Fruit fly (Drosophila melanogaster) whole organism, prepupa: ENCODE data around the gene CSN5.
A peak's percentile ranks its signal among the peaks of the same experiment; 100 is the strongest.

ENCODE experiments used
- Blimp-1 ChIP-seq: fragments of 200-800 bp; sonication (Bioruptor generic); optimal IDR thresholded peaks from 3 replicates; lab custom pipeline; 2017; ENCODE audit warnings: missing biosample characterization, missing genetic modification characterization, mild to moderate bottlenecking, moderate library complexity, missing genetic modification reagents
- CG10631 ChIP-seq: fragments of 200-800 bp; sonication (Bioruptor generic); optimal IDR thresholded peaks from 2 replicates; lab custom pipeline; 2016; ENCODE audit warnings: missing biosample characterization, missing genetic modification characterization
- CG11294 ChIP-seq: fragments of 200-800 bp; sonication (Bioruptor generic); IDR thresholded peaks from 2 replicates; pipeline ENCODE4 v1.3.6; 2022; ENCODE audit warnings: missing biosample characterization, missing genetic modification characterization
- CG11762 ChIP-seq: fragments of 200-800 bp; sonication (Bioruptor generic); optimal IDR thresholded peaks from 3 replicates; lab custom pipeline; 2016; ENCODE audit warnings: missing biosample characterization, missing genetic modification characterization; ENCODE audit not compliant: insufficient read depth
- CG11902 ChIP-seq: fragments of 200-800 bp; sonication (Bioruptor generic); optimal IDR thresholded peaks from 3 replicates; lab custom pipeline; 2016; ENCODE audit warnings: missing biosample characterization, missing genetic modification characterization
- CG15336 ChIP-seq: fragments of 200-800 bp; sonication (Bioruptor generic); IDR thresholded peaks from 2 replicates; pipeline ENCODE4 v1.3.6; 2022; ENCODE audit warnings: missing biosample characterization, missing genetic modification characterization
- CG1621 ChIP-seq: fragments of 200-800 bp; sonication (Bioruptor generic); optimal IDR thresholded peaks from 3 replicates; lab custom pipeline; 2018; ENCODE audit warnings: missing biosample characterization, mild to moderate bottlenecking, missing genetic modification characterization
- CG3032 ChIP-seq: fragments of 200-800 bp; optimal IDR thresholded peaks from 2 replicates; lab custom pipeline; 2019; ENCODE audit warnings: missing biosample characterization, mild to moderate bottlenecking, missing genetic modification characterization, moderate library complexity
- CG31627 ChIP-seq: fragments of 200-800 bp; sonication (Bioruptor generic); optimal IDR thresholded peaks from 3 replicates; lab custom pipeline; 2016; ENCODE audit warnings: missing biosample characterization, missing genetic modification characterization
- CG32006 ChIP-seq: fragments of 200-800 bp; sonication (Bioruptor generic); optimal IDR thresholded peaks from 3 replicates; lab custom pipeline; 2017; ENCODE audit warnings: missing biosample characterization, mild to moderate bottlenecking, missing genetic modification characterization
- CG34406 ChIP-seq: fragments of 200-800 bp; sonication (Bioruptor generic); optimal IDR thresholded peaks from 3 replicates; lab custom pipeline; 2016; ENCODE audit warnings: missing biosample characterization, missing genetic modification characterization
- CG3919 ChIP-seq: fragments of 200-800 bp; sonication (Bioruptor generic); optimal IDR thresholded peaks from 3 replicates; lab custom pipeline; 2016; ENCODE audit warnings: missing biosample characterization, missing genetic modification characterization
- CG4318 ChIP-seq: fragments of 200-800 bp; sonication (Bioruptor generic); optimal IDR thresholded peaks from 3 replicates; lab custom pipeline; 2017; ENCODE audit warnings: missing biosample characterization, mild to moderate bottlenecking, missing genetic modification characterization
- CG6163 ChIP-seq: fragments of 200-800 bp; sonication (Bioruptor generic); IDR thresholded peaks from 3 replicates; pipeline ENCODE4 v1.3.6; 2022; ENCODE audit warnings: missing biosample characterization, missing genetic modification characterization
- CG6276 ChIP-seq: fragments of 200-800 bp; sonication (Bioruptor generic); optimal IDR thresholded peaks from 2 replicates; lab custom pipeline; 2017; ENCODE audit warnings: missing biosample characterization, mild to moderate bottlenecking, missing genetic modification characterization
- CG6792 ChIP-seq: fragments of 200-800 bp; sonication (Bioruptor generic); optimal IDR thresholded peaks from 3 replicates; lab custom pipeline; 2016; ENCODE audit warnings: missing biosample characterization, missing genetic modification characterization
- CG6854 ChIP-seq: fragments of 200-800 bp; sonication (Bioruptor generic); optimal IDR thresholded peaks from 2 replicates; lab custom pipeline; 2017; ENCODE audit warnings: missing biosample characterization, mild to moderate bottlenecking, missing genetic modification characterization
- CG7368 ChIP-seq: fragments of 200-800 bp; sonication (Bioruptor generic); optimal IDR thresholded peaks from 3 replicates; lab custom pipeline; 2016; ENCODE audit warnings: missing biosample characterization, missing genetic modification characterization
- CG8319 ChIP-seq: fragments of 200-800 bp; sonication (Bioruptor generic); optimal IDR thresholded peaks from 3 replicates; lab custom pipeline; 2016; ENCODE audit warnings: missing biosample characterization, missing genetic modification characterization
- CG8632 ChIP-seq: fragments of 200-800 bp; sonication (Bioruptor generic); optimal IDR thresholded peaks from 3 replicates; lab custom pipeline; 2016; ENCODE audit warnings: missing biosample characterization, missing genetic modification characterization
- CG9139 ChIP-seq: fragments of 200-800 bp; sonication (Bioruptor generic); optimal IDR thresholded peaks from 3 replicates; lab custom pipeline; 2017; ENCODE audit warnings: missing biosample characterization, mild to moderate bottlenecking, missing genetic modification characterization
- Eip75B ChIP-seq: fragments of 200-800 bp; sonication (Bioruptor generic); optimal IDR thresholded peaks from 3 replicates; lab custom pipeline; 2016; ENCODE audit warnings: missing biosample characterization, missing genetic modification characterization
- Eip78C ChIP-seq: fragments of 200-800 bp; sonication (Bioruptor generic); peaks from one replicate; lab custom pipeline; 2016; ENCODE audit warnings: missing biosample characterization, missing genetic modification characterization
- Eip93F ChIP-seq: fragments of 200-800 bp; sonication (Bioruptor generic); optimal IDR thresholded peaks from 2 replicates; lab custom pipeline; 2016; ENCODE audit warnings: missing biosample characterization, mild to moderate bottlenecking, missing genetic modification characterization
- Ets21C ChIP-seq: fragments of 200-800 bp; sonication (Bioruptor generic); optimal IDR thresholded peaks from 3 replicates; lab custom pipeline; 2016; ENCODE audit warnings: missing biosample characterization, missing genetic modification characterization
- Ets96B ChIP-seq: fragments of 200-800 bp; optimal IDR thresholded peaks from 2 replicates; lab custom pipeline; 2019; ENCODE audit warnings: missing biosample characterization, mild to moderate bottlenecking, missing genetic modification characterization, moderate library complexity
- Gug ChIP-seq: fragments of 200-800 bp; sonication (Bioruptor generic); IDR thresholded peaks from 2 replicates; pipeline ENCODE4 v1.3.6; 2022; ENCODE audit warnings: missing biosample characterization, missing genetic modification characterization
- Hr38 ChIP-seq: sonication (Bioruptor generic); optimal IDR thresholded peaks from 2 replicates; lab custom pipeline; 2016; ENCODE audit warnings: missing biosample characterization, missing genetic modification characterization
- Hr39 ChIP-seq: fragments of 200-800 bp; sonication (Bioruptor generic); optimal IDR thresholded peaks from 2 replicates; lab custom pipeline; 2016; ENCODE audit warnings: missing biosample characterization, missing genetic modification characterization
- Hr4 ChIP-seq: fragments of 200-800 bp; sonication (Bioruptor generic); optimal IDR thresholded peaks from 3 replicates; lab custom pipeline; 2016; ENCODE audit warnings: missing biosample characterization, missing genetic modification characterization
- Lpt ChIP-seq: fragments of 200-800 bp; sonication (Bioruptor generic); optimal IDR thresholded peaks from 3 replicates; lab custom pipeline; 2016; ENCODE audit warnings: missing biosample characterization, missing genetic modification characterization
- Met ChIP-seq: fragments of 200-800 bp; sonication (Bioruptor generic); optimal IDR thresholded peaks from 3 replicates; lab custom pipeline; 2016; ENCODE audit warnings: missing biosample characterization, missing genetic modification characterization
- Smox ChIP-seq: fragments of 200-800 bp; sonication (Bioruptor generic); optimal IDR thresholded peaks from 3 replicates; lab custom pipeline; 2016; ENCODE audit warnings: missing biosample characterization, missing genetic modification characterization
- Sox14 ChIP-seq: fragments of 200-800 bp; sonication (Bioruptor generic); optimal IDR thresholded peaks from 3 replicates; lab custom pipeline; 2016; ENCODE audit warnings: missing biosample characterization, missing genetic modification characterization
- Sox15 ChIP-seq: fragments of 200-800 bp; sonication (Bioruptor generic); optimal IDR thresholded peaks from 3 replicates; lab custom pipeline; 2016; ENCODE audit warnings: missing biosample characterization, missing genetic modification characterization
- achi ChIP-seq: fragments of 200-800 bp; sonication (Bioruptor generic); optimal IDR thresholded peaks from 3 replicates; lab custom pipeline; 2016; ENCODE audit warnings: missing biosample characterization, missing genetic modification characterization
- acj6 ChIP-seq: fragments of 200-800 bp; sonication (Bioruptor generic); optimal IDR thresholded peaks from 3 replicates; lab custom pipeline; 2016; ENCODE audit warnings: missing biosample characterization, missing genetic modification characterization
- cyc ChIP-seq: fragments of 200-800 bp; sonication (Bioruptor generic); optimal IDR thresholded peaks from 3 replicates; lab custom pipeline; 2016; ENCODE audit warnings: missing biosample characterization, missing genetic modification characterization
- dsx ChIP-seq: fragments of 200-800 bp; optimal IDR thresholded peaks from 3 replicates; lab custom pipeline; 2019; ENCODE audit warnings: missing biosample characterization, mild to moderate bottlenecking, missing genetic modification characterization, moderate library complexity; ENCODE audit not compliant: poor library complexity, severe bottlenecking
- eg ChIP-seq: fragments of 200-800 bp; sonication (Bioruptor generic); IDR thresholded peaks from 3 replicates; pipeline ENCODE4 v1.3.6; 2022; ENCODE audit warnings: missing biosample characterization, missing genetic modification characterization
- esn ChIP-seq: fragments of 200-800 bp; sonication (Bioruptor generic); optimal IDR thresholded peaks from 2 replicates; lab custom pipeline; 2016; ENCODE audit warnings: missing biosample characterization, mild to moderate bottlenecking, missing genetic modification characterization, moderate library complexity
- fd59A ChIP-seq: fragments of 200-800 bp; sonication (Bioruptor generic); optimal IDR thresholded peaks from 2 replicates; lab custom pipeline; 2017; ENCODE audit warnings: missing biosample characterization, mild to moderate bottlenecking, missing genetic modification characterization, missing genetic modification reagents
- fkh ChIP-seq: fragments of 200-800 bp; sonication (Bioruptor generic); optimal IDR thresholded peaks from 3 replicates; lab custom pipeline; 2017; ENCODE audit warnings: missing biosample characterization, mild to moderate bottlenecking, missing genetic modification characterization, moderate library complexity
- lz ChIP-seq: fragments of 200-800 bp; sonication (Bioruptor generic); optimal IDR thresholded peaks from 3 replicates; lab custom pipeline; 2016; ENCODE audit warnings: missing biosample characterization, missing genetic modification characterization
- ss ChIP-seq, 2 experiments: fragments of 200-800 bp; sonication (Bioruptor generic); optimal IDR thresholded peaks; 2 replicates in 1 of 2; 3 replicates in 1 of 2; lab custom pipeline; 2017 to 2018; ENCODE audit warnings: mild to moderate bottlenecking in 2 of 2, missing biosample characterization in 2 of 2, missing genetic modification characterization in 2 of 2, moderate library complexity in 1 of 2
- svp ChIP-seq: fragments of 200-800 bp; sonication (Bioruptor generic); peaks from one replicate; lab custom pipeline; 2016; ENCODE audit warnings: missing biosample characterization, missing genetic modification characterization
- topi ChIP-seq: fragments of 200-800 bp; sonication (Bioruptor generic); optimal IDR thresholded peaks from 3 replicates; lab custom pipeline; 2016; ENCODE audit warnings: missing biosample characterization, missing genetic modification characterization
- vri ChIP-seq: fragments of 200-800 bp; sonication (Bioruptor generic); optimal IDR thresholded peaks from 3 replicates; lab custom pipeline; 2016; ENCODE audit warnings: missing biosample characterization, mild to moderate bottlenecking, missing genetic modification characterization

CSN5 gene

dm6 chr3R:16469501-16470263, at the start of gene CSN5, which contains the start of gene CG42232:
CSN5 (plus strand) TSS chr3R:16470099.
CG42232 (minus strand) TSS chr3R:16469663.
- no peak for TF ChIP-seq Eip75B (GFP tag; lab: Kevin White, UChicago)
- peak; percentile 3 for TF ChIP-seq CG11762 (GFP tag; lab: Kevin White, UChicago)
- TF ChIP-seq CG6163 (GFP tag; lab: Robert Waterston, UW) = peak; percentile 35; the same call in 1 of the 3 replicates
- TF ChIP-seq Sox15 (GFP tag; lab: Kevin White, UChicago) = peak; percentile 54
- TF ChIP-seq CG3032 (tag; lab: Kevin White, UChicago) = no peak
- TF ChIP-seq esn (GFP tag; lab: Kevin White, UChicago) = no peak
- TF ChIP-seq CG11902 (GFP tag; lab: Kevin White, UChicago) = peak; percentile 18
- peak; percentile 57 for TF ChIP-seq CG6792

- TF ChIP-seq CG10631 (GFP tag; lab: Kevin White, UChicago) (no peak), CG3032 (tag; lab: Kevin White, UChicago) (peak; percentile 18), topi (no peak), CG34406 (GFP tag; lab: Kevin White, UChicago) (no peak), dsx (GFP tag; lab: Kevin White, UChicago) (no peak), CG1621 (tag; lab: Kevin White, UChicago) (peak; percentile 19), Smox (no peak), CG15336 (GFP tag; lab: Robert Waterston, UW) (no peak), Sox14 (GFP tag; lab: Kevin White, UChicago) (no peak), CG6276 (no peak), Ets96B (tag; lab: Kevin White, UChicago) (no peak), vri (no peak), Hr39 (GFP tag; lab: Kevin White, UChicago) (no peak), Lpt (GFP tag; lab: Kevin White, UChicago) (no peak), Ets21C (GFP tag; lab: Kevin White, UChicago) (no peak), Sox15 (GFP tag; lab: Kevin White, UChicago) (no peak), lz (GFP tag; lab: Kevin White, UChicago) (no peak), fd59A (GFP tag; lab: Kevin White, UChicago) (no peak), Eip78C (GFP tag; lab: Kevin White, UChicago) (no peak), CG4318 (GFP tag; lab: Kevin White, UChicago) (no peak), eg (GFP tag; lab: Robert Waterston, UW) (0 out of 3 replicates have a peak, but pooled peaks have one; percentile 34), fkh (GFP tag; lab: Kevin White, UChicago) (no peak), CG6854 (peak; percentile 24), CG8319 (no peak), CG8632 (GFP tag; lab: Kevin White, UChicago) (no peak), CG3919 (GFP tag; lab: Kevin White, UChicago) (no peak), Blimp-1 (GFP tag; lab: Kevin White, UChicago) (no peak), CG32006 (GFP tag; lab: Kevin White, UChicago) (no peak), acj6 (no peak), CG9139 (GFP tag; lab: Kevin White, UChicago) (no peak), Eip75B (GFP tag; lab: Kevin White, UChicago) (no peak), CG6163 (GFP tag; lab: Robert Waterston, UW) (peak; percentile 64; the same call in 2 of the 3 replicates), Hr38 (no peak), CG7368 (GFP tag; lab: Kevin White, UChicago) (peak; percentile 5), svp (GFP tag; lab: Kevin White, UChicago) (no peak), CG11294 (GFP tag; lab: Robert Waterston, UW) (no peak), ss (GFP tag; optimal IDR thresholded peaks at IDR 0.05; lab: Kevin White, UChicago) (peak; percentile 75 to 82), Hr4 (GFP tag; lab: Kevin White, UChicago) (no peak), Gug (no peak), Eip93F (GFP tag; lab: Kevin White, UChicago) (no peak), CG11902 (GFP tag; lab: Kevin White, UChicago) (no peak), CG31627 (GFP tag; lab: Kevin White, UChicago) (no peak), Met (GFP tag; lab: Kevin White, UChicago) (no peak), CG11762 (GFP tag; lab: Kevin White, UChicago) (no peak), cyc (GFP tag; lab: Kevin White, UChicago) (no peak), achi (peak; percentile 6)
These were observed 46.6 kb upstream of the CSN5 start for dm6 chr3R:16423323-16423722.
